Fruit fly (Drosophila melanogaster) whole organism, wandering third instar larva: Measurements from ENCODE around the gene RpS14b.

Experiments
- Abd-B ChIP-seq: fragments of >200 bp; optimal IDR thresholded peaks from 2 replicates; lab custom pipeline; 2017; ENCODE audit warnings: missing biosample characterization, missing genetic modification characterization
- CG32264 ChIP-seq: fragments of 200-800 bp; sonication (Bioruptor generic); optimal IDR thresholded peaks from 2 replicates; lab custom pipeline; 2016; ENCODE audit warnings: missing biosample characterization, missing genetic modification characterization
- CG9705 ChIP-seq: fragments of 200-800 bp; sonication (Bioruptor generic); optimal IDR thresholded peaks from 2 replicates; lab custom pipeline; 2018; ENCODE audit warnings: missing biosample characterization, mild to moderate bottlenecking, missing genetic modification characterization
- CrebA ChIP-seq: fragments of 200-800 bp; sonication (Bioruptor generic); optimal IDR thresholded peaks from 2 replicates; lab custom pipeline; 2016; ENCODE audit warnings: missing biosample characterization, mild to moderate bottlenecking, missing genetic modification characterization, borderline replicate concordance
- Dfd ChIP-seq: fragments of >200 bp; optimal IDR thresholded peaks from 2 replicates; lab custom pipeline; 2017; ENCODE audit warnings: missing biosample characterization, missing genetic modification characterization
- Dif ChIP-seq: fragments of 200-275, 200-300 bp; sonication (Bioruptor generic); optimal IDR thresholded peaks from 2 replicates; lab custom pipeline; 2018; ENCODE audit warnings: missing biosample characterization, missing genetic modification characterization; ENCODE audit not compliant: partially characterized antibody
- GATAd ChIP-seq: sonication (Bioruptor generic); optimal IDR thresholded peaks from 2 replicates; lab custom pipeline; 2016; ENCODE audit warnings: missing biosample characterization, missing genetic modification characterization
- HLH106 ChIP-seq: fragments of 200-800 bp; optimal IDR thresholded peaks from 3 replicates; lab custom pipeline; 2019; ENCODE audit warnings: missing biosample characterization, mild to moderate bottlenecking, missing genetic modification characterization, moderate library complexity
- Hnf4 ChIP-seq: fragments of 200-800 bp; sonication (Bioruptor generic); optimal IDR thresholded peaks from 2 replicates; lab custom pipeline; 2016; ENCODE audit warnings: missing biosample characterization, mild to moderate bottlenecking, missing genetic modification characterization
- Hr78 ChIP-seq: fragments of >200 bp; optimal IDR thresholded peaks from 2 replicates; lab custom pipeline; 2017; ENCODE audit warnings: missing biosample characterization, missing genetic modification characterization
- Hr83 ChIP-seq: fragments of 200-300 bp; sonication (Bioruptor generic); optimal IDR thresholded peaks from 2 replicates; lab custom pipeline; 2016; ENCODE audit warnings: missing biosample characterization, mild to moderate bottlenecking, missing genetic modification characterization, moderate library complexity; ENCODE audit not compliant: poor library complexity, severe bottlenecking
- Jra ChIP-seq: sonication (Bioruptor generic); optimal IDR thresholded peaks from 2 replicates; lab custom pipeline; 2016; ENCODE audit warnings: missing biosample characterization, missing genetic modification characterization
- Mio ChIP-seq: sonication (Bioruptor generic); optimal IDR thresholded peaks from 2 replicates; lab custom pipeline; 2016; ENCODE audit warnings: missing biosample characterization, missing genetic modification characterization
- Myc ChIP-seq: fragments of >200 bp; optimal IDR thresholded peaks from 2 replicates; lab custom pipeline; 2017
- N ChIP-seq: fragments of >200 bp; optimal IDR thresholded peaks from 2 replicates; lab custom pipeline; 2018; ENCODE audit warnings: missing biosample characterization, missing external identifiers, missing genetic modification characterization
- OdsH ChIP-seq: fragments of 200-800 bp; sonication (Bioruptor generic); optimal IDR thresholded peaks from 2 replicates; lab custom pipeline; 2016; ENCODE audit warnings: missing biosample characterization, mild to moderate bottlenecking, missing genetic modification characterization
- Rel ChIP-seq, 2 experiments: fragments of 200-800 bp; sonication (Bioruptor generic) in 1 of 2; optimal IDR thresholded peaks; 2 replicates in 1 of 2; 3 replicates in 1 of 2; lab custom pipeline; 2016 to 2019; ENCODE audit warnings: mild to moderate bottlenecking in 2 of 2, missing biosample characterization in 2 of 2, missing genetic modification characterization in 2 of 2, moderate library complexity in 1 of 2
- Sp1 ChIP-seq: fragments of 200-800 bp; sonication (Bioruptor generic); optimal IDR thresholded peaks from 3 replicates; lab custom pipeline; 2019; ENCODE audit warnings: missing biosample characterization, mild to moderate bottlenecking, missing genetic modification characterization, moderate library complexity
- Vsx2 ChIP-seq: fragments of 200-300, 225-300 bp; sonication (Bioruptor generic); optimal IDR thresholded peaks from 2 replicates; lab custom pipeline; 2018; ENCODE audit warnings: missing biosample characterization, missing genetic modification characterization; ENCODE audit not compliant: partially characterized antibody
- br ChIP-seq: fragments of 200-800 bp; sonication (Bioruptor generic); optimal IDR thresholded peaks from 2 replicates; lab custom pipeline; 2016; ENCODE audit warnings: missing biosample characterization, missing genetic modification characterization
- brk ChIP-seq: fragments of 200-800 bp; sonication (Bioruptor generic); optimal IDR thresholded peaks from 2 replicates; lab custom pipeline; 2016; ENCODE audit warnings: missing biosample characterization, mild to moderate bottlenecking, missing genetic modification characterization
- dl ChIP-seq, 2 experiments: fragments of 175-275, 200-275 bp in 1 of 2; fragments of 200-275 bp in 1 of 2; sonication (Bioruptor generic); optimal IDR thresholded peaks; lab custom pipeline; 2018; ENCODE audit warnings: mild to moderate bottlenecking in 2 of 2, missing biosample characterization in 2 of 2, missing genetic modification characterization in 2 of 2, moderate library complexity in 2 of 2; ENCODE audit not compliant: partially characterized antibody in 2 of 2, insufficient read depth in 1 of 2
- dmrt93B ChIP-seq: fragments of 200-800 bp; sonication (Bioruptor generic); optimal IDR thresholded peaks from 2 replicates; lab custom pipeline; 2018; ENCODE audit warnings: missing biosample characterization, mild to moderate bottlenecking, missing genetic modification characterization
- dsf ChIP-seq: sonication (Bioruptor generic); optimal IDR thresholded peaks from 2 replicates; lab custom pipeline; 2016; ENCODE audit warnings: missing biosample characterization, missing genetic modification characterization, borderline replicate concordance
- ey ChIP-seq: fragments of 200-800 bp; sonication (Bioruptor generic); optimal IDR thresholded peaks from 2 replicates; lab custom pipeline; 2016; ENCODE audit warnings: missing biosample characterization, missing genetic modification characterization
- foxo ChIP-seq, 2 experiments: fragments of 200-800 bp; sonication (Bioruptor generic); optimal IDR thresholded peaks; 2 replicates in 1 of 2; 3 replicates in 1 of 2; lab custom pipeline; 2016 to 2017; ENCODE audit warnings: missing biosample characterization in 2 of 2, missing genetic modification characterization in 2 of 2
- fru ChIP-seq: fragments of 200-800 bp; sonication (Bioruptor generic); optimal IDR thresholded peaks from 3 replicates; lab custom pipeline; 2016; ENCODE audit warnings: missing biosample characterization, mild to moderate bottlenecking, missing genetic modification characterization
- h ChIP-seq: fragments of 200-800 bp; sonication (Bioruptor generic); optimal IDR thresholded peaks from 3 replicates; lab custom pipeline; 2016; ENCODE audit warnings: missing biosample characterization, mild to moderate bottlenecking, missing genetic modification characterization
- jim ChIP-seq: fragments of 175-275, 200-325 bp; sonication (Bioruptor generic); optimal IDR thresholded peaks from 2 replicates; lab custom pipeline; 2016; ENCODE audit warnings: missing biosample characterization, mild to moderate bottlenecking, missing genetic modification characterization
- lola ChIP-seq: fragments of >200 bp; optimal IDR thresholded peaks from 2 replicates; lab custom pipeline; 2017; ENCODE audit warnings: missing biosample characterization, missing genetic modification characterization
- pan ChIP-seq: fragments of >200 bp; optimal IDR thresholded peaks from 2 replicates; lab custom pipeline; 2017
- psq ChIP-seq: fragments of 200-800 bp; sonication (Bioruptor generic); optimal IDR thresholded peaks from 3 replicates; lab custom pipeline; 2017; ENCODE audit warnings: missing biosample characterization, mild to moderate bottlenecking, missing genetic modification characterization, moderate library complexity
- rgr ChIP-seq: fragments of 200-800 bp; sonication (Bioruptor generic); optimal IDR thresholded peaks from 3 replicates; lab custom pipeline; 2016; ENCODE audit warnings: missing biosample characterization, mild to moderate bottlenecking, missing genetic modification characterization
- sage ChIP-seq: fragments of 200-800 bp; sonication (Bioruptor generic); optimal IDR thresholded peaks from 2 replicates; lab custom pipeline; 2016; ENCODE audit warnings: missing biosample characterization, mild to moderate bottlenecking, missing genetic modification characterization
- sv ChIP-seq: fragments of 200-800 bp; sonication (Bioruptor generic); optimal IDR thresholded peaks from 3 replicates; lab custom pipeline; 2016; ENCODE audit warnings: missing biosample characterization, missing genetic modification characterization
- tai ChIP-seq: sonication (Bioruptor generic); optimal IDR thresholded peaks from 2 replicates; lab custom pipeline; 2016; ENCODE audit warnings: missing biosample characterization, missing genetic modification characterization
- woc ChIP-seq: sonication (Bioruptor generic); optimal IDR thresholded peaks from 2 replicates; lab custom pipeline; 2016; ENCODE audit warnings: missing biosample characterization, mild to moderate bottlenecking, missing genetic modification characterization

RpS14b gene

dm6 chrX:7968215-7968799 is 33.6 kb downstream of the RpS14b start, which contains the start of gene sws:
sws (minus strand) TSS chrX:7968236.
- TF ChIP-seq rgr (GFP tag; lab: Kevin White, UChicago), result peak; percentile 26
- peak; percentile 15 for TF ChIP-seq ey (GFP tag; lab: Kevin White, UChicago)
- peak; percentile 37 for TF ChIP-seq OdsH (GFP tag; lab: Kevin White, UChicago)
- peak; percentile 14 for TF ChIP-seq h
- TF ChIP-seq fru (GFP tag; lab: Kevin White, UChicago), result peak; percentile 39
- no peak for TF ChIP-seq Jra (GFP tag; lab: Kevin White, UChicago)
- peak; percentile 34 for TF ChIP-seq Sp1 (GFP tag; lab: Kevin White, UChicago)
- no peak for TF ChIP-seq Rel (GFP tag; optimal IDR thresholded peaks at IDR 0.05; lab: Kevin White, UChicago)
- no peak for TF ChIP-seq Rel (tag; optimal IDR thresholded peaks at IDR 0.05; lab: Kevin White, UChicago)
- no peak for TF ChIP-seq brk (GFP tag; lab: Kevin White, UChicago)
- peak in 1 of 2 experiments; percentile 61 for TF ChIP-seq foxo (GFP tag; optimal IDR thresholded peaks at IDR 0.05; lab: Kevin White, UChicago)
- no peak for TF ChIP-seq jim (GFP tag; lab: Kevin White, UChicago)
- peak; percentile 63 for TF ChIP-seq HLH106
- peak; percentile 23 for TF ChIP-seq psq (GFP tag; lab: Kevin White, UChicago)
- TF ChIP-seq, all 38 proteins: peak for 9

dm6 chrX:7969188-7969829 is 34.6 kb downstream of the RpS14b start:
- TF ChIP-seq Dfd (GFP tag; lab: Kevin White, UChicago), result no peak
- TF ChIP-seq Dif, result peak; percentile 34
- TF ChIP-seq psq (GFP tag; lab: Kevin White, UChicago), result no peak
- no peak for TF ChIP-seq Vsx2 (GFP tag; lab: Kevin White, UChicago)
- TF ChIP-seq GATAd (GFP tag; lab: Kevin White, UChicago), result no peak
- peak; percentile 17 for TF ChIP-seq HLH106
- TF ChIP-seq Myc, result peak; percentile 98
- TF ChIP-seq woc (GFP tag; lab: Kevin White, UChicago), result peak; percentile 81
- no peak for TF ChIP-seq CrebA

dm6 chrX:7970396-7970795 is 35.7 kb downstream of the RpS14b start:
- TF ChIP-seq Sp1 (GFP tag; lab: Kevin White, UChicago), result peak; percentile 84
- peak; percentile 70 for TF ChIP-seq woc (GFP tag; lab: Kevin White, UChicago)
- TF ChIP-seq brk (GFP tag; lab: Kevin White, UChicago), result no peak
- peak; percentile 56 for TF ChIP-seq CG9705
- peak; percentile 32 for TF ChIP-seq sv (GFP tag; lab: Kevin White, UChicago)
- TF ChIP-seq foxo (GFP tag; optimal IDR thresholded peaks at IDR 0.05; lab: Kevin White, UChicago), result peak in 1 of 2 experiments; percentile 81
- no peak for TF ChIP-seq tai
- peak; percentile 69 for TF ChIP-seq Hnf4
- TF ChIP-seq Jra (GFP tag; lab: Kevin White, UChicago), result peak; percentile 32
- peak; percentile 81 for TF ChIP-seq br (GFP tag; lab: Kevin White, UChicago)
- peak; percentile 64 for TF ChIP-seq sage
- no peak for TF ChIP-seq lola (GFP tag; lab: Kevin White, UChicago)
- no peak for TF ChIP-seq Abd-B (GFP tag; lab: Kevin White, UChicago)
- TF ChIP-seq fru (GFP tag; lab: Kevin White, UChicago), result peak; percentile 86
- TF ChIP-seq Myc, result no peak
- no peak for TF ChIP-seq CrebA
- TF ChIP-seq Mio (GFP tag; lab: Kevin White, UChicago), result no peak
- TF ChIP-seq rgr (GFP tag; lab: Kevin White, UChicago), result peak; percentile 79
- no peak for TF ChIP-seq N (GFP tag; lab: Kevin White, UChicago)
- TF ChIP-seq OdsH (GFP tag; lab: Kevin White, UChicago), result peak; percentile 77
- TF ChIP-seq GATAd (GFP tag; lab: Kevin White, UChicago), result no peak
- no peak for TF ChIP-seq Hr78
- peak; percentile 86 for TF ChIP-seq HLH106
- TF ChIP-seq dl (GFP tag; optimal IDR thresholded peaks at IDR 0.05; lab: Kevin White, UChicago; ENCODE audit: insufficient read depth in 1 of 2, partially characterized antibody in 2 of 2), result no peak
- TF ChIP-seq Hr83 (GFP tag; lab: Kevin White, UChicago), result no peak
- no peak for TF ChIP-seq pan (lab: Kevin White, UChicago)
- TF ChIP-seq ey (GFP tag; lab: Kevin White, UChicago), result peak; percentile 81
- TF ChIP-seq dsf (GFP tag; lab: Kevin White, UChicago), result no peak
- peak; percentile 70 for TF ChIP-seq psq (GFP tag; lab: Kevin White, UChicago)
- TF ChIP-seq jim (GFP tag; lab: Kevin White, UChicago), result no peak
- peak; percentile 30 for TF ChIP-seq CG32264 (GFP tag; lab: Kevin White, UChicago)
- TF ChIP-seq Dfd (GFP tag; lab: Kevin White, UChicago), result no peak
- peak; percentile 75 for TF ChIP-seq dmrt93B (GFP tag; lab: Kevin White, UChicago)
- no peak for TF ChIP-seq Vsx2 (GFP tag; lab: Kevin White, UChicago)
- TF ChIP-seq Rel (GFP tag; optimal IDR thresholded peaks at IDR 0.05; lab: Kevin White, UChicago), result no peak
- peak; percentile 21 for TF ChIP-seq Rel (tag; optimal IDR thresholded peaks at IDR 0.05; lab: Kevin White, UChicago)
- peak; percentile 80 for TF ChIP-seq h
